Fruit fly (Drosophila melanogaster): ENCODE measurements around the gene CG1275.

Gene CG1275

DNA sequence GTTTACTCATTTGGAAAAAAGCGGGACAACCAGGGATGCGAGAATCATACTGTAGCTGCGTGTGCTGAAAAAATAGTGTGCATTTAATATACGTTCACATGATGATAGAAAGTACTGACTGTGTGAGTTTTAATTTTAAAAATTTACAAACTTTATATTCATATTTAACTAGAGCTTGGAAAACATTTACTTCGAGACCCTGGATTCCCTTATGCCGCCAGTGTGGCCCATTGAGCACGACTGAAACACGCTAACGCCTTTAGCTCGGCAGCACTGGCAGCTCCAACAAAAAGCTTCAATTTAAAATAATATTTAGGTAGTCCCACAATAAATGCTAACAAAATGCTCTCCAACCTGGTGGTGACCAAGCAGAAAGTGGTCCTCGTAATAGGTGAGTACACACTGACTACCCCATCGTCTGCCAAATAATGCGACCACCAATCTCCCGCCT lies at the start of gene CG1275, which contains the start of gene Elp5 (continued):
- peak; percentile 87 for TF ChIP-seq p53 (GFP tag; optimal IDR thresholded peaks at IDR 0.05)
- TF ChIP-seq fd64A (GFP tag; optimal IDR thresholded peaks at IDR 0.05): peak; percentile 89
- TF ChIP-seq CG4854 (GFP tag; optimal IDR thresholded peaks at IDR 0.05): peak; percentile 97
- TF ChIP-seq lilli (GFP tag; optimal IDR thresholded peaks at IDR 0.05): peak; percentile 99
- peak; percentile 85 for TF ChIP-seq CG8359 (GFP tag; optimal IDR thresholded peaks at IDR 0.05; ENCODE audit: borderline replicate concordance)
- peak; percentile 99 for TF ChIP-seq CG17328 (GFP tag; IDR thresholded peaks at IDR 0.05)
- peak; percentile 99 for TF ChIP-seq ap (GFP tag; IDR thresholded peaks at IDR 0.05)
- TF ChIP-seq Hr39 (optimal IDR thresholded peaks at IDR 0.05): no peak
- TF ChIP-seq al (GFP tag; IDR thresholded peaks at IDR 0.05): peak; percentile 99
- TF ChIP-seq CHES-1-like (GFP tag; optimal IDR thresholded peaks at IDR 0.05): peak; percentile 96
- TF ChIP-seq vnd (GFP tag; IDR thresholded peaks at IDR 0.05; ENCODE audit: partially characterized antibody): no peak
- 0 out of 2 replicates have a peak, but pooled peaks have one; percentile 6 for TF ChIP-seq ato (GFP tag; IDR thresholded peaks at IDR 0.05; ENCODE audit: partially characterized antibody)
- TF ChIP-seq CG6272 (GFP tag; IDR thresholded peaks at IDR 0.05): peak; percentile 99
- TF ChIP-seq E2f2 (GFP tag; IDR thresholded peaks at IDR 0.05): peak; percentile 93
- TF ChIP-seq CG11723 (GFP tag; optimal IDR thresholded peaks at IDR 0.05): peak; percentile 96
- peak in 1 of 2 experiments; percentile 95 for TF ChIP-seq Eip74EF (GFP tag; optimal IDR thresholded peaks at IDR 0.05)
- peak; percentile 90 for TF ChIP-seq D19A (tag; optimal IDR thresholded peaks at IDR 0.05)
- TF ChIP-seq Nf-YA (GFP tag; IDR thresholded peaks at IDR 0.05): peak; percentile 99
- 0 out of 2 replicates have a peak, but pooled peaks have one; percentile 19 for TF ChIP-seq Scr (GFP tag; IDR thresholded peaks at IDR 0.05; ENCODE audit: partially characterized antibody)
- TF ChIP-seq CG13296 (GFP tag; optimal IDR thresholded peaks at IDR 0.05): peak; percentile 98
- peak; percentile 99 for TF ChIP-seq dmrt99B (tag; optimal IDR thresholded peaks at IDR 0.05)
- TF ChIP-seq CG13123 (GFP tag; optimal IDR thresholded peaks at IDR 0.05): peak; percentile 95
- peak; percentile 99 for TF ChIP-seq wdn (GFP tag; IDR thresholded peaks at IDR 0.05)
- TF ChIP-seq lov (optimal IDR thresholded peaks at IDR 0.05): no peak
- TF ChIP-seq lov (GFP tag; IDR thresholded peaks at IDR 0.05): peak; percentile 99
- TF ChIP-seq Hmx (GFP tag; optimal IDR thresholded peaks at IDR 0.05): peak; percentile 95
- peak; percentile 99 for TF ChIP-seq gt (GFP tag; IDR thresholded peaks at IDR 0.05)
- peak; percentile 99 for TF ChIP-seq Taf1 (GFP tag; IDR thresholded peaks at IDR 0.05)
- TF ChIP-seq hth (optimal IDR thresholded peaks at IDR 0.05): no peak
- TF ChIP-seq CG32767 (GFP tag; IDR thresholded peaks at IDR 0.05): peak; percentile 99
- TF ChIP-seq CG17829 (tag; optimal IDR thresholded peaks at IDR 0.05): peak; percentile 98
- TF ChIP-seq CG2678 (tag; optimal IDR thresholded peaks at IDR 0.05): peak; percentile 99
- TF ChIP-seq CG14710 (tag; optimal IDR thresholded peaks at IDR 0.05): peak; percentile 95
- peak; percentile 99 for TF ChIP-seq stc (GFP tag; IDR thresholded peaks at IDR 0.05)
- TF ChIP-seq CG3281 (GFP tag; optimal IDR thresholded peaks at IDR 0.05): peak; percentile 96
- peak; percentile 92 for TF ChIP-seq CG12071 (GFP tag; optimal IDR thresholded peaks at IDR 0.05)
- peak; percentile 93 for TF ChIP-seq crc (GFP tag; optimal IDR thresholded peaks at IDR 0.05)
- TF ChIP-seq vvl (GFP tag; IDR thresholded peaks at IDR 0.05): peak; percentile 100
- peak; percentile 82 for TF ChIP-seq CG3163 (GFP tag; optimal IDR thresholded peaks at IDR 0.05)
- peak; percentile 98 for TF ChIP-seq CG4424 (GFP tag; optimal IDR thresholded peaks at IDR 0.05)
- TF ChIP-seq CG15073 (GFP tag; optimal IDR thresholded peaks at IDR 0.05): peak; percentile 84
- peak; percentile 84 for TF ChIP-seq CG6813 (GFP tag; optimal IDR thresholded peaks at IDR 0.05)
- TF ChIP-seq oc (tag; optimal IDR thresholded peaks at IDR 0.05): peak; percentile 97
- TF ChIP-seq C15 (GFP tag; IDR thresholded peaks at IDR 0.05): peak; percentile 99
- TF ChIP-seq Neu2 (GFP tag; optimal IDR thresholded peaks at IDR 0.05; ENCODE audit: borderline replicate concordance): peak; percentile 87
- TF ChIP-seq HmgZ (tag; optimal IDR thresholded peaks at IDR 0.05): peak; percentile 98
- peak; percentile 98 for TF ChIP-seq kay (GFP tag; optimal IDR thresholded peaks at IDR 0.05)
- TF ChIP-seq crp (GFP tag; optimal IDR thresholded peaks at IDR 0.05): peak in 1 of 2 experiments; percentile 71
- peak; percentile 100 for TF ChIP-seq CG3847 (GFP tag; IDR thresholded peaks at IDR 0.05)
- peak; percentile 86 for TF ChIP-seq z (GFP tag; IDR thresholded peaks at IDR 0.05)
- TF ChIP-seq seq (GFP tag; IDR thresholded peaks at IDR 0.05): peak; percentile 99
